Fruit fly (Drosophila melanogaster) whole organism: Measurements from ENCODE around the gene mthl15.

Experiments used
- CG8478 ChIP-seq: fragments of >200 bp; optimal IDR thresholded peaks from 2 replicates; lab custom pipeline; 2018; ENCODE audit warnings: inconsistent platforms
- pan ChIP-seq: fragments of >200 bp; optimal IDR thresholded peaks from 2 replicates; lab custom pipeline; 2017
- psq ChIP-seq: fragments of >200 bp; optimal IDR thresholded peaks from 2 replicates; lab custom pipeline; 2017
- usp ChIP-seq: fragments of >200 bp; optimal IDR thresholded peaks from 2 replicates; lab custom pipeline; 2017; ENCODE audit warnings: missing biosample characterization, missing genetic modification characterization, mixed read lengths

- TF ChIP-seq CG8478: no peak
- TF ChIP-seq pan: no peak
- no peak for TF ChIP-seq psq (lab: Kevin White, UChicago)
- no peak for TF ChIP-seq usp (GFP tag; lab: Kevin White, UChicago)
Measured at dm6 chr2L:10226213-10226723, 11.8 kb downstream of the mthl15 start.
